Worm (Caenorhabditis elegans) whole organism, L4 larva: Measurements from ENCODE around the gene D2007.2.

Experiments used
- ceh-62 ChIP-seq: sonication (generic microtip); optimal IDR thresholded peaks from 2 replicates; lab custom pipeline; 2017; ENCODE audit warnings: missing biosample characterization, missing genetic modification characterization
- dmd-9 ChIP-seq: fragments of 200-800 bp; sonication (Bioruptor generic); IDR thresholded peaks from 2 replicates; pipeline ENCODE4 v1.3.6; 2022; ENCODE audit warnings: missing genetic modification reagents, missing genetic modification characterization, missing compliant biosample characterization
- fkh-10 ChIP-seq: fragments of 150-350 bp; optimal IDR thresholded peaks from 2 replicates; lab custom pipeline; 2014; ENCODE audit warnings: missing biosample characterization, missing genetic modification reagents, missing genetic modification characterization
- nhr-11 ChIP-seq: fragments of 150-350 bp; optimal IDR thresholded peaks from 2 replicates; lab custom pipeline; 2014; ENCODE audit warnings: missing biosample characterization, missing genetic modification characterization
- nhr-25 ChIP-seq: sonication (generic microtip); optimal IDR thresholded peaks from 2 replicates; lab custom pipeline; 2017; ENCODE audit warnings: missing genetic modification characterization, mild to moderate bottlenecking, missing compliant biosample characterization, antibody characterized with exemption, moderate library complexity, borderline replicate concordance; ENCODE audit not compliant: insufficient read depth
- nhr-76 ChIP-seq: fragments of 150-350 bp; optimal IDR thresholded peaks from 2 replicates; lab custom pipeline; 2014; ENCODE audit warnings: missing biosample characterization, missing genetic modification characterization
- spr-1 ChIP-seq: sonication (generic microtip); optimal IDR thresholded peaks from 2 replicates; lab custom pipeline; 2016; ENCODE audit warnings: mild to moderate bottlenecking, missing genetic modification characterization, missing compliant biosample characterization
- spr-3 ChIP-seq: fragments of 200-800 bp; sonication (Bioruptor generic); optimal IDR thresholded peaks from 2 replicates; lab custom pipeline; 2018; ENCODE audit warnings: mild to moderate bottlenecking, missing genetic modification characterization, missing compliant biosample characterization

DNA sequence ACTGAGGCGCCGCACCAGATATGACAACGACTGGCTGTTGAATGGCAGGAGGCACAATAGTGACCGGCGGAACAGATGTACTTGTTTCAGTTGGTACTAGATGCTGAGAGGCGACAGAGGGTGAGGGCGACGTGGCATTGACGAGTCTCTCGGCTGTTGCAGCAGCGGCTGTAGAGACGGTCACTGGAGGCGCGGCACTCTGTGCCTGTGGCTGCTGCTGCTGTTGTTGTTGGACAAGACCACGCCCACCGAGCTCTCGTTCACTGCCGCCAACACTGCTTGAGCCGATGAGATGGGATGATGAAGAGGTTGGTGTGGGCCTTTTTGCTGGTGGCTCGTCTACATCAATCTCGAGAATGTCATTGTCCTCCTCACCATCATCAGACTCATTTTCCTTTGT lies 31.6 kb upstream of the D2007.2 start:
- TF ChIP-seq nhr-11 (no peak), ceh-62 (tag; lab: Kevin White, UChicago) (no peak), nhr-76 (tag; lab: Kevin White, UChicago) (no peak), spr-1 (no peak), fkh-10 (GFP tag; lab: Kevin White, UChicago) (no peak), nhr-25 (tag; lab: Kevin White, UChicago) (no peak), spr-3 (GFP tag; lab: Kevin White, UChicago) (no peak), dmd-9 (GFP tag; lab: Robert Waterston, UW) (no peak)
